Worm (Caenorhabditis elegans) whole organism, L1 larva: Measurements from ENCODE around the gene dhcr-7.
"Not testable (repeated sequence)": the region's sequence is repeated elsewhere in the genome, so short reads cannot be mapped to it uniquely, and the experiment has no call there.

ENCODE experiments used
- F16B12.6 ChIP-seq: fragments of 150-350 bp; optimal IDR thresholded peaks from 2 replicates; lab custom pipeline; 2014; ENCODE audit warnings: missing biosample characterization, missing genetic modification characterization
- dpl-1 ChIP-seq, 3 experiments: fragments of 150-350 bp in 2 of 3; sonication (generic microtip) in 1 of 3; optimal IDR thresholded peaks; 2 replicates each; lab custom pipeline; 2014 to 2017; ENCODE audit warnings: missing biosample characterization in 3 of 3, missing genetic modification characterization in 3 of 3, missing genetic modification reagents in 3 of 3
- efl-1 ChIP-seq, 4 experiments: fragments of 150-350 bp; optimal IDR thresholded peaks in 3 of 4; peaks in 1 of 4; 1 replicate in 1 of 4; 2 replicates in 3 of 4; lab custom pipeline; 2014; ENCODE audit warnings: missing biosample characterization in 2 of 4, missing genetic modification characterization in 2 of 4, missing genetic modification reagents in 2 of 4
- lin-35 ChIP-seq, 2 experiments: fragments of 150-350 bp; optimal IDR thresholded peaks; 2 replicates each; lab custom pipeline; 2014; ENCODE audit warnings: missing biosample characterization in 2 of 2, missing genetic modification characterization in 2 of 2, missing genetic modification reagents in 2 of 2

Gene dhcr-7

ce11 chrV:20431390-20431789 lies 53.8 kb downstream of the dhcr-7 start:
- peak in 1 of 2 experiments; percentile 38 for TF ChIP-seq lin-35 (GFP tag; optimal IDR thresholded peaks at IDR 0.05; lab: Kevin White, UChicago)
- peak; percentile 22 to 44 for TF ChIP-seq efl-1 (optimal IDR thresholded peaks at IDR 0.05; lab: Kevin White, UChicago)
- not testable (repeated sequence) for TF ChIP-seq efl-1 (GFP tag; optimal IDR thresholded peaks at IDR 0.05 in 1 of 2; lab: Kevin White, UChicago)
- TF ChIP-seq F16B12.6 (tag; lab: Kevin White, UChicago) = peak; percentile 72
- TF ChIP-seq dpl-1 (GFP tag; optimal IDR thresholded peaks at IDR 0.05; lab: Kevin White, UChicago) = peak in 2 of 3 experiments; percentile 5 to 23
